Worm (Caenorhabditis elegans): ENCODE measurements around the gene adah-1.

Gene adah-1

ce11 chrIV:7075063-7075462, 51.1 kb downstream of the adah-1 start, which contains the start of gene srg-50:
TSS of gene srg-50 (minus strand) at chrIV:7075163.
- no peak for TF ChIP-seq mdt-29 (GFP tag; IDR thresholded peaks at IDR 0.05)
- peak; percentile 33 for TF ChIP-seq aha-1 (tag)
